Fruit fly (Drosophila melanogaster): Measurements from ENCODE around the gene squ.
A peak's percentile ranks its signal among the peaks of the same experiment; 100 is the strongest.

The squ gene

DNA sequence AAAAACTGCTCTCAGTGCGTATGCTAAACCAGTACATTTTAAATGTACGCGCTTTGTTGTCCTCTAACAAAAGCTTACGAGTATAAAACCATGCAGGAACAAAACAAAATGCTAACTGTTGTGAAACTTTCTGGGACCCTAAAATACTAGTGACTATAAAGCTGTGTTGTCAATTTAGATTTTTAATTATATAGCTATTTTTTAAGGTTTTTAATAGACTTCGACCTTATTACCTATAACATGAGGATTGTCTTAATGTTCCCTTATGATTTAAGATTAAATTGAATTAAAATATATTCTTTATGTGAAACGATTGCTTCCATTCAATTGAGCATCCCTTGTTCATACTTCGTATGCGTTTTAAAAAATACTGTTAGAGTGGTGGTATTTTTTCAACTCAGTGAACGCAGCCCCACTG lies 23.2 kb upstream of the squ start (continued):
- peak; percentile 59 for TF ChIP-seq HmgD (GFP tag; optimal IDR thresholded peaks at IDR 0.05)
- peak; percentile 45; the same call in 1 of the 2 replicates for TF ChIP-seq CG32767 (GFP tag; IDR thresholded peaks at IDR 0.05)
- 0 out of 2 replicates have a peak, but pooled peaks have one; percentile 10 for TF ChIP-seq CG1024 (GFP tag; IDR thresholded peaks at IDR 0.05)
- peak; percentile 55 for TF ChIP-seq CG31224 (GFP tag; IDR thresholded peaks at IDR 0.05)
- peak; percentile 54 for TF ChIP-seq Oli (tag; optimal IDR thresholded peaks at IDR 0.05)
- TF ChIP-seq CG6791 (GFP tag; IDR thresholded peaks at IDR 0.05; ENCODE audit: partially characterized antibody), result no peak
- TF ChIP-seq ash1 (GFP tag; optimal IDR thresholded peaks at IDR 0.05), result no peak
- peak; percentile 32 for TF ChIP-seq CG18619 (GFP tag; optimal IDR thresholded peaks at IDR 0.05)
- TF ChIP-seq hth (optimal IDR thresholded peaks at IDR 0.05), result no peak
- peak; percentile 51 for TF ChIP-seq NfI (GFP tag; optimal IDR thresholded peaks at IDR 0.05)
- TF ChIP-seq Atf-2 (GFP tag; optimal IDR thresholded peaks at IDR 0.05), result no peak
- peak; percentile 36 for TF ChIP-seq CG12744 (GFP tag; optimal IDR thresholded peaks at IDR 0.05)
- TF ChIP-seq oc (tag; optimal IDR thresholded peaks at IDR 0.05), result no peak
- TF ChIP-seq cad (GFP tag; optimal IDR thresholded peaks at IDR 0.05), result no peak
- TF ChIP-seq CG3995 (GFP tag; optimal IDR thresholded peaks at IDR 0.05), result peak; percentile 46
- TF ChIP-seq CG4424 (GFP tag; optimal IDR thresholded peaks at IDR 0.05), result peak; percentile 10
- TF ChIP-seq CG9727 (GFP tag; optimal IDR thresholded peaks at IDR 0.05), result peak; percentile 69
- TF ChIP-seq ham (GFP tag; IDR thresholded peaks at IDR 0.05), result peak; percentile 56; the same call in 1 of the 2 replicates
- TF ChIP-seq fd96Cb (tag; optimal IDR thresholded peaks at IDR 0.05), result peak; percentile 68
- TF ChIP-seq CG2116 (GFP tag; optimal IDR thresholded peaks at IDR 0.05), result peak; percentile 52
- TF ChIP-seq CG5953 (GFP tag; IDR thresholded peaks at IDR 0.05), result 0 out of 2 replicates have a peak, but pooled peaks have one; percentile 31
- TF ChIP-seq CG18476 (GFP tag; optimal IDR thresholded peaks at IDR 0.05), result peak; percentile 40
- no peak for TF ChIP-seq Dll (GFP tag; IDR thresholded peaks at IDR 0.05; ENCODE audit: partially characterized antibody)
- 0 out of 2 replicates have a peak, but pooled peaks have one; percentile 15 for TF ChIP-seq dati (GFP tag; IDR thresholded peaks at IDR 0.05)
- TF ChIP-seq Ravus (GFP tag; IDR thresholded peaks at IDR 0.05), result peak; percentile 43
- TF ChIP-seq vfl (GFP tag; optimal IDR thresholded peaks at IDR 0.05), result peak; percentile 0
- TF ChIP-seq Spps (tag; optimal IDR thresholded peaks at IDR 0.05), result peak; percentile 35
- TF ChIP-seq esg (GFP tag; conservative IDR thresholded peaks at IDR 0.05), result peak; percentile 77
- no peak for TF ChIP-seq gcm2 (GFP tag; optimal IDR thresholded peaks at IDR 0.05)
- TF ChIP-seq bab2 (GFP tag; optimal IDR thresholded peaks at IDR 0.05), result peak; percentile 39
- TF ChIP-seq PHDP (tag; optimal IDR thresholded peaks at IDR 0.05), result no peak
- no peak for TF ChIP-seq Dfd (GFP tag; optimal IDR thresholded peaks at IDR 0.05)
- TF ChIP-seq CG12104 (GFP tag; optimal IDR thresholded peaks at IDR 0.05), result peak; percentile 7
- TF ChIP-seq CG7745 (tag; optimal IDR thresholded peaks at IDR 0.05), result no peak
- peak; percentile 56; the same call in 2 of the 3 replicates for TF ChIP-seq CG11093 (GFP tag; IDR thresholded peaks at IDR 0.05)
- peak; percentile 46 for TF ChIP-seq CG8944 (GFP tag; optimal IDR thresholded peaks at IDR 0.05)
- TF ChIP-seq BEAF-32 (GFP tag; optimal IDR thresholded peaks at IDR 0.05), result peak; percentile 46
- TF ChIP-seq dmrt11E (tag; optimal IDR thresholded peaks at IDR 0.05), result peak; percentile 61
- TF ChIP-seq C15 (GFP tag; IDR thresholded peaks at IDR 0.05), result 0 out of 3 replicates have a peak, but pooled peaks have one; percentile 54
- peak; percentile 30 for TF ChIP-seq CG4820 (GFP tag; optimal IDR thresholded peaks at IDR 0.05)
- TF ChIP-seq amos (GFP tag; IDR thresholded peaks at IDR 0.05; ENCODE audit: partially characterized antibody), result peak; percentile 41
- peak; percentile 36 for TF ChIP-seq CG9437 (GFP tag; optimal IDR thresholded peaks at IDR 0.05)
- TF ChIP-seq sens-2 (GFP tag; IDR thresholded peaks at IDR 0.05), result no peak
- peak; percentile 78 for TF ChIP-seq CG31441 (GFP tag; IDR thresholded peaks at IDR 0.05)
- TF ChIP-seq CG2875 (GFP tag; optimal IDR thresholded peaks at IDR 0.05), result no peak
- peak; percentile 73 for TF ChIP-seq Ssrp (tag; optimal IDR thresholded peaks at IDR 0.05)
- TF ChIP-seq gcm (GFP tag; optimal IDR thresholded peaks at IDR 0.05), result peak; percentile 40
- TF ChIP-seq sisA (GFP tag; IDR thresholded peaks at IDR 0.05), result peak; percentile 81
- TF ChIP-seq ttk (GFP tag; IDR thresholded peaks at IDR 0.05), result peak; percentile 74
- peak; percentile 58; the same call in 1 of the 2 replicates for TF ChIP-seq peb (GFP tag; IDR thresholded peaks at IDR 0.05)
- no peak for TF ChIP-seq yki (optimal IDR thresholded peaks at IDR 0.05)
- TF ChIP-seq B-H1 (GFP tag; IDR thresholded peaks at IDR 0.05), result peak; percentile 63

Measured in whole organism, embryonic.